Worm (Caenorhabditis elegans): ENCODE results near the gene C06A12.3.
A peak's percentile ranks its signal among the peaks of the same experiment; 100 is the strongest.

The C06A12.3 gene

DNA sequence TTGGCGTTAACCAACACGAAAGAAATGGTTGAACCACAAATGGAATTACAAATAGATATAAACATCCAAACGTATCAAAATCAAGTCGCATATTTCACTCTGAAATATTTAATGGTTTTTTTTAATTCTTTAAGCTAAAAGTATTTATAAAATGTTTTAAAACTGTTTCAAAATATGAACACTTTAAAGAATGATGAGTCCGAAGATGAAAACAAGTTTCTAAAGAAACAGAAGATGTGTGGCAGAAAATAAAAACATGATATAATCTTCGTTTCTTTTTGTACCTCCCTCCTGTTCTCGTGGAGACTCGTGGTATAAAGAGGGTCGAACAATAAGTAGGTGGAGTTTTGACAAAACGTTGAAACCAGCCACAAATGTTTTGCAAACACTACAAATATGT is 3.8 kb downstream of the C06A12.3 start, which contains the start of gene lact-6:
lact-6 (minus strand) TSS at position 101 of the 400 bp plus-strand sequence.
- TF ChIP-seq ceh-30 (tag; optimal IDR thresholded peaks at IDR 0.05) = no peak
- no peak for TF ChIP-seq T23F11.4 (GFP tag; optimal IDR thresholded peaks at IDR 0.05)
- no peak for TF ChIP-seq ets-4 (tag; optimal IDR thresholded peaks at IDR 0.05)
- no peak for TF ChIP-seq fax-1 (tag; optimal IDR thresholded peaks at IDR 0.05)
- no peak for TF ChIP-seq pros-1 (tag; optimal IDR thresholded peaks at IDR 0.05)
- TF ChIP-seq elt-4 (tag; optimal IDR thresholded peaks at IDR 0.05) = no peak
- TF ChIP-seq lin-11 (tag; optimal IDR thresholded peaks at IDR 0.05) = no peak
- no peak for TF ChIP-seq fkh-10 (GFP tag; optimal IDR thresholded peaks at IDR 0.05)
- TF ChIP-seq ztf-16 (tag; optimal IDR thresholded peaks at IDR 0.05) = no peak

DNA sequence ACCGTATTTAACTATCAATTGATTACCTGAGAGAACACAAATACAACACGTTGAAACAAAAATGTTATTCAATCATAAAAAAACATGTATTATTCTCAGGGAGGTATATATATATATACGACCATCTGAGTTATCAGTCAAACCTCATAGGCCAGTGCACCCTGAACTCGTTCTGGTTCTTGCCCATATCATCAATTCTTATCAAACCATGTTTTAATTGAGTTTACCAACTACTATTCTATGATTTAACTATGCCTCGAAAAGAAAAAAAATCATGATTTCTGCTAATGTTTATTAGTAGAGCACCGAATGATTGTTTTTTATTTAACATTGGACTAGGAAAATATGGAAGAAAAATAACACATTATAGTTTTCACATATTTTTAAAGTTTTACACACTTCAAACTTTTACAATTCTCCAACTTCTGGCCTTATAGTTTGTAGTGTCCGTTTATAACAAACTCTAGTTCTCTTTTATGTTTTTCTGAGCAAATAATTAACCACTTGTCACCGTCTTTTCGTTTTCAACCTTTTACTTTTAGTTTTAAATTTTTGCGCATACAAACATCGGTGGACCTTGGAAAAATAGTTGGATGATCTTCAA is 4.8 kb downstream of the C06A12.3 start:
- TF ChIP-seq syd-9 (tag; optimal IDR thresholded peaks at IDR 0.05) (no peak), C08G9.2 (tag; optimal IDR thresholded peaks at IDR 0.05) (no peak), hlh-13 (GFP tag; optimal IDR thresholded peaks at IDR 0.05) (no peak), sox-4 (tag; optimal IDR thresholded peaks at IDR 0.05) (no peak), elt-2 (tag; optimal IDR thresholded peaks at IDR 0.05) (peak; percentile 10), unc-3 (GFP tag; conservative IDR thresholded peaks at IDR 0.05) (no peak), unc-3 (tag; optimal IDR thresholded peaks at IDR 0.05) (no peak)

DNA sequence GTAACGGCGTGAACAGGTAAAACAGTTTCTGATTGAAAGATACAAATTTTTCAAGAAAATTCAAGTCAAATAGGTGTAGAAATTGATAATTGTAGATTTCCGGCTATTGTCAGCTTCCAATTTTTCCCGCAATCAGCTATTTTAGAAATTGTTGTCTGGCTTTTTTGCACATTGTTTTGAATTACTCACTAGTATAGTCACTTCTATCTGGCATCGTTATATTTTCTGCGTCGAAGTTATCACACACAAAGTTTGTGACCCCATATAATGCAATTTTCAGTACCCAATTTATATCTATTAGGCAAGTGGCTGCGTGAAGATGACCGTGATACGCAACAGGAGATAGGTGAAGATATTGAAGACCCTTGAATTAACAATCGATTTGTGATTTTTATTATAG is 7.7 kb downstream of the C06A12.3 start:
- TF ChIP-seq sox-4 (tag; optimal IDR thresholded peaks at IDR 0.05) = no peak
- TF ChIP-seq gmeb-2 (tag; optimal IDR thresholded peaks at IDR 0.05) = no peak
- no peak for TF ChIP-seq ceh-14 (tag; optimal IDR thresholded peaks at IDR 0.05)
- TF ChIP-seq ceh-19 (GFP tag; optimal IDR thresholded peaks at IDR 0.05) = no peak
- no peak for TF ChIP-seq pat-9 (tag; optimal IDR thresholded peaks at IDR 0.05)
- no peak for TF ChIP-seq pha-4 (tag; optimal IDR thresholded peaks at IDR 0.05)
- TF ChIP-seq ceh-2 (tag; optimal IDR thresholded peaks at IDR 0.05) = no peak

DNA sequence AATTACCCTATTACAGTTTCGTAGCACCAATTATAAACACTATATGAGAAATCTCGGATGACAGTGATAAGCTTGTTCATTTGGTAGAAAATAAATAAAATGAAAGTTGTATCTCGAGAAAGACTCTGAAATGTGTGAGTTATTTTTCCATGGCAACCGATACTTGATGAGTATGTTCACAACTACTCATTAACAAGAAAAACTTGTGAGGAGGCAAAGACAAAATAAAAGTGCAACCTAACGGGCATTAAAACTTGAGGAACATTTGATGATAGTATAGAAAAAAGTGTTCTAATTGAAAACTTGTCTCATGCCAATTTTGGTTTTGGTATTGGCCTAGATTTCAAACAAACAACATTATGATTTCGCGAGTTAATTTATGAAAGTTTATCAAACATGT is 9.0 kb downstream of the C06A12.3 start, which contains the start of gene gcy-27:
gcy-27 (minus strand) TSS at position 101 of the 400 bp plus-strand sequence.
- no peak for TF ChIP-seq dmd-4 (tag; optimal IDR thresholded peaks at IDR 0.05; ENCODE audit: borderline replicate concordance)
- TF ChIP-seq ceh-45 (GFP tag; IDR thresholded peaks at IDR 0.05) = no peak
- TF ChIP-seq ama-1 (optimal IDR thresholded peaks at IDR 0.05) = no peak
- TF ChIP-seq ceh-18 (tag; optimal IDR thresholded peaks at IDR 0.05) = no peak
- no peak for TF ChIP-seq npax-4 (tag; optimal IDR thresholded peaks at IDR 0.05)
- TF ChIP-seq nhr-11 (tag; optimal IDR thresholded peaks at IDR 0.05) = no peak
- no peak for TF ChIP-seq fkh-6 (tag; optimal IDR thresholded peaks at IDR 0.05)
- no peak for TF ChIP-seq pat-9 (tag; optimal IDR thresholded peaks at IDR 0.05)
- no peak for TF ChIP-seq ceh-31 (tag; optimal IDR thresholded peaks at IDR 0.05)
- TF ChIP-seq hlh-30 (tag; optimal IDR thresholded peaks at IDR 0.05; ENCODE audit: insufficient read depth) = no peak
- TF ChIP-seq pros-1 (tag; optimal IDR thresholded peaks at IDR 0.05) = no peak
- TF ChIP-seq unc-3 (GFP tag; conservative IDR thresholded peaks at IDR 0.05) = no peak
- no peak for TF ChIP-seq unc-3 (tag; optimal IDR thresholded peaks at IDR 0.05)
- no peak for TF ChIP-seq rnt-1 (tag; optimal IDR thresholded peaks at IDR 0.05)
- TF ChIP-seq ceh-14 (tag; optimal IDR thresholded peaks at IDR 0.05) = no peak
- no peak for TF ChIP-seq mec-3 (tag; optimal IDR thresholded peaks at IDR 0.05; ENCODE audit: borderline replicate concordance)
- TF ChIP-seq syd-9 (tag; optimal IDR thresholded peaks at IDR 0.05) = no peak
- TF ChIP-seq ztf-16 (tag; optimal IDR thresholded peaks at IDR 0.05) = no peak

DNA sequence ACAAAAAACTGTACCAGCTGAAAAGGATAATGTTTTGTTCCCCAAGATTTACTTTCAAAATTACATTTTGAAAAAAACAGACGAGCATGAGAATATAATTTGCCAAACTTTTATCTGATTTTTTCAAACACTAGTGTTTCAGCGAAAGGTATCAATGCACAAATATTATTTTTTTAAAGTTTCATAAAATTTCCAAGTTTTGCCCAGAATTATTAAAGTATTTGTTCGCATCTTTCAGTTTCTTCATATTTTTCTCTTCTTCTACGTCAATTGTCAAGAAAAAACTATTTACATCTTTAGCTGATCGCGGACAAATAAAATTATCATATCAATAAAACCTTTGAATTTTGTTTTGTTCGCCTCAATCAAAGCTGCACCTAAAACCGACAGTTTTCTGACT is 9.5 kb downstream of the C06A12.3 start, which contains the start of gene C06A12.8:
C06A12.8 (plus strand) TSS at position 301 of the 400 bp plus-strand sequence.
- TF ChIP-seq K02D7.2 (tag; optimal IDR thresholded peaks at IDR 0.05) = no peak
- TF ChIP-seq sox-2 (GFP tag; IDR thresholded peaks at IDR 0.05) = no peak
- TF ChIP-seq unc-55 (GFP tag; optimal IDR thresholded peaks at IDR 0.05) = no peak
- TF ChIP-seq ttx-3 (tag; optimal IDR thresholded peaks at IDR 0.05) = no peak
- TF ChIP-seq ztf-16 (tag; optimal IDR thresholded peaks at IDR 0.05) = no peak
- TF ChIP-seq lin-11 (tag; optimal IDR thresholded peaks at IDR 0.05) = no peak
- no peak for TF ChIP-seq Y22D7AL.16 (tag; optimal IDR thresholded peaks at IDR 0.05)
- TF ChIP-seq sox-4 (tag; optimal IDR thresholded peaks at IDR 0.05) = no peak
- no peak for TF ChIP-seq hlh-15 (tag; optimal IDR thresholded peaks at IDR 0.05)
- no peak for TF ChIP-seq npax-4 (tag; optimal IDR thresholded peaks at IDR 0.05)
- no peak for TF ChIP-seq dmd-4 (tag; optimal IDR thresholded peaks at IDR 0.05; ENCODE audit: borderline replicate concordance)
- TF ChIP-seq unc-86 (tag; optimal IDR thresholded peaks at IDR 0.05) = no peak
- TF ChIP-seq rnt-1 (tag; optimal IDR thresholded peaks at IDR 0.05) = no peak
- TF ChIP-seq ceh-31 (tag; optimal IDR thresholded peaks at IDR 0.05) = no peak
- TF ChIP-seq ceh-6 (GFP tag; optimal IDR thresholded peaks at IDR 0.05) = no peak
- TF ChIP-seq ceh-18 (tag; optimal IDR thresholded peaks at IDR 0.05) = no peak
- no peak for TF ChIP-seq tbx-7 (tag; optimal IDR thresholded peaks at IDR 0.05)

Data from whole organism, late embryonic.